Fruit fly (Drosophila melanogaster): ENCODE data around the gene Pak3.

The Pak3 gene

dm6 chr3R:16497379-16497778 is 43.8 kb upstream of the Pak3 start (continued):
- TF ChIP-seq Oaz (GFP tag; IDR thresholded peaks at IDR 0.05) (peak; percentile 62; the same call in 1 of the 2 replicates), hb (GFP tag; IDR thresholded peaks at IDR 0.05; ENCODE audit: partially characterized antibody) (no peak), CG18011 (GFP tag; optimal IDR thresholded peaks at IDR 0.05) (peak; percentile 51), Hr78 (GFP tag; optimal IDR thresholded peaks at IDR 0.05) (no peak), Dref (GFP tag; IDR thresholded peaks at IDR 0.05) (no peak), CG4404 (GFP tag; IDR thresholded peaks at IDR 0.05) (no peak), CG12236 (GFP tag; optimal IDR thresholded peaks at IDR 0.05) (peak; percentile 9), ci (GFP tag; IDR thresholded peaks at IDR 0.05) (peak; percentile 93), ranshi (GFP tag; IDR thresholded peaks at IDR 0.05) (peak; percentile 77), kay (GFP tag; optimal IDR thresholded peaks at IDR 0.05) (peak; percentile 60), eyg (GFP tag; optimal IDR thresholded peaks at IDR 0.05) (peak; percentile 54), CG12155 (GFP tag; optimal IDR thresholded peaks at IDR 0.05) (peak; percentile 64), Rfx (GFP tag; IDR thresholded peaks at IDR 0.05) (peak; percentile 96), Sry-β (GFP tag; optimal IDR thresholded peaks at IDR 0.05) (peak; percentile 20), Ets65A (GFP tag) (peak; percentile 95), Abd-B (GFP tag; optimal IDR thresholded peaks at IDR 0.05) (peak; percentile 46), zfh1 (GFP tag; IDR thresholded peaks at IDR 0.05) (peak; percentile 90), gsb-n (tag; optimal IDR thresholded peaks at IDR 0.05) (peak; percentile 75), CG6765 (GFP tag; optimal IDR thresholded peaks at IDR 0.05) (peak; percentile 38), CG2875 (GFP tag; optimal IDR thresholded peaks at IDR 0.05) (peak; percentile 73), trem (tag; optimal IDR thresholded peaks at IDR 0.05) (peak; percentile 73), CG10979 (tag; optimal IDR thresholded peaks at IDR 0.05) (peak; percentile 82), vnd (GFP tag; IDR thresholded peaks at IDR 0.05; ENCODE audit: partially characterized antibody) (no peak), CG33213 (GFP tag; optimal IDR thresholded peaks at IDR 0.05) (peak; percentile 75), Dek (tag; optimal IDR thresholded peaks at IDR 0.05) (peak; percentile 87), unpg (GFP tag; optimal IDR thresholded peaks at IDR 0.05) (peak; percentile 91), Spps (tag; optimal IDR thresholded peaks at IDR 0.05) (peak; percentile 79), vfl (GFP tag; optimal IDR thresholded peaks at IDR 0.05) (peak; percentile 45), phol (tag; optimal IDR thresholded peaks at IDR 0.05) (peak; percentile 85), crp (GFP tag; optimal IDR thresholded peaks at IDR 0.05) (peak in 1 of 2 experiments; percentile 29), CG8478 (optimal IDR thresholded peaks at IDR 0.05) (no peak), wor (GFP tag; IDR thresholded peaks at IDR 0.05) (peak; percentile 46; the same call in 1 of the 2 replicates), CG9797 (GFP tag; optimal IDR thresholded peaks at IDR 0.05) (no peak), Fer1 (GFP tag; optimal IDR thresholded peaks at IDR 0.05) (no peak), slp2 (GFP tag; optimal IDR thresholded peaks at IDR 0.05) (peak; percentile 55), Nf-YB (GFP tag; optimal IDR thresholded peaks at IDR 0.05) (peak; percentile 54), Six4 (GFP tag; optimal IDR thresholded peaks at IDR 0.05) (peak; percentile 80), Sox102F (GFP tag; optimal IDR thresholded peaks at IDR 0.05) (peak; percentile 92), CG9609 (GFP tag; optimal IDR thresholded peaks at IDR 0.05) (peak; percentile 46), Hmx (GFP tag; optimal IDR thresholded peaks at IDR 0.05) (no peak), zfh2 (GFP tag; optimal IDR thresholded peaks at IDR 0.05) (peak; percentile 48), GATAe (GFP tag; conservative IDR thresholded peaks at IDR 0.05) (peak; percentile 53; the same call in 1 of the 2 replicates), CG18599 (GFP tag; optimal IDR thresholded peaks at IDR 0.05) (peak; percentile 85), Xbp1 (GFP tag; optimal IDR thresholded peaks at IDR 0.05) (peak; percentile 92), Elba2 (GFP tag; optimal IDR thresholded peaks at IDR 0.05) (peak; percentile 73), Vsx1 (GFP tag; optimal IDR thresholded peaks at IDR 0.05) (peak; percentile 66), CG13296 (GFP tag; optimal IDR thresholded peaks at IDR 0.05) (peak; percentile 63), oc (tag; optimal IDR thresholded peaks at IDR 0.05) (peak; percentile 73), MTF-1 (GFP tag; optimal IDR thresholded peaks at IDR 0.05; ENCODE audit: borderline replicate concordance) (peak; percentile 87), Aef1 (GFP tag; IDR thresholded peaks at IDR 0.05) (peak; percentile 85)
